Worm (Caenorhabditis elegans) whole organism, young adult: Measurements from ENCODE around the gene C42D8.9.
A peak's percentile ranks its signal among the peaks of the same experiment; 100 is the strongest.

Source experiments
- C06A6.2 ChIP-seq: fragments of 200-800 bp; sonication (Bioruptor generic); conservative IDR thresholded peaks from 2 replicates; pipeline ENCODE4 v1.3.6; 2022; ENCODE audit warnings: missing genetic modification characterization, missing compliant biosample characterization
- F10E7.11 ChIP-seq: sonication (generic microtip); optimal IDR thresholded peaks from 2 replicates; lab custom pipeline; 2017; ENCODE audit warnings: mild to moderate bottlenecking, missing genetic modification characterization, moderate library complexity, missing compliant biosample characterization
- K11D2.4 ChIP-seq: fragments of 200-800 bp; sonication (Bioruptor generic); IDR thresholded peaks from 2 replicates; pipeline ENCODE4 v1.3.6; 2022; ENCODE audit warnings: missing genetic modification reagents, missing genetic modification characterization, missing compliant biosample characterization
- T26A5.8 ChIP-seq: sonication (generic microtip); optimal IDR thresholded peaks from 2 replicates; lab custom pipeline; 2016; ENCODE audit warnings: missing genetic modification characterization, missing compliant biosample characterization
- Y53F4B.3 ChIP-seq: fragments of 200-800 bp; sonication (Bioruptor generic); IDR thresholded peaks from 2 replicates; pipeline ENCODE4 v1.3.6; 2022; ENCODE audit warnings: missing genetic modification reagents, missing genetic modification characterization, missing compliant biosample characterization
- Y56A3A.18 ChIP-seq: fragments of 200-800 bp; sonication (Bioruptor generic); IDR thresholded peaks from 2 replicates; pipeline ENCODE4 v1.3.6; 2022; ENCODE audit warnings: missing genetic modification reagents, missing genetic modification characterization, missing compliant biosample characterization
- Y67H2A.10 ChIP-seq: fragments of 200-800 bp; sonication (Bioruptor generic); conservative IDR thresholded peaks from 2 replicates; pipeline ENCODE4 v1.3.6; 2022; ENCODE audit warnings: missing genetic modification reagents, missing genetic modification characterization, missing compliant biosample characterization
- aptf-3 ChIP-seq: fragments of 200-800 bp; sonication (Bioruptor generic); IDR thresholded peaks from 2 replicates; pipeline ENCODE4 v1.3.6; 2022; ENCODE audit warnings: missing genetic modification characterization, missing compliant biosample characterization
- attf-3 ChIP-seq: fragments of 200-800 bp; sonication (Bioruptor generic); conservative IDR thresholded peaks from 2 replicates; pipeline ENCODE4 v1.3.6; 2022; ENCODE audit warnings: missing genetic modification reagents, missing genetic modification characterization, missing compliant biosample characterization
- attf-5 ChIP-seq: fragments of 200-800 bp; sonication (Bioruptor generic); optimal IDR thresholded peaks from 2 replicates; lab custom pipeline; 2018; ENCODE audit warnings: mild to moderate bottlenecking, missing genetic modification characterization, missing compliant biosample characterization
- bed-1 ChIP-seq: fragments of 200-800 bp; sonication (Bioruptor generic); IDR thresholded peaks from 2 replicates; pipeline ENCODE4 v1.3.6; 2022; ENCODE audit warnings: missing genetic modification reagents, missing genetic modification characterization, missing compliant biosample characterization
- bed-2 ChIP-seq: fragments of 200-800 bp; sonication (Bioruptor generic); IDR thresholded peaks from 2 replicates; pipeline ENCODE4 v1.3.6; 2022; ENCODE audit warnings: missing genetic modification reagents, missing genetic modification characterization, missing compliant biosample characterization
- ccch-3 ChIP-seq: fragments of 200-800 bp; sonication (Bioruptor generic); optimal IDR thresholded peaks from 2 replicates; lab custom pipeline; 2018; ENCODE audit warnings: mild to moderate bottlenecking, missing genetic modification characterization, missing compliant biosample characterization
- ceh-100 ChIP-seq: fragments of 200-800 bp; sonication (Bioruptor generic); IDR thresholded peaks from 2 replicates; pipeline ENCODE4 v1.3.6; 2022; ENCODE audit warnings: missing genetic modification reagents, missing genetic modification characterization, missing compliant biosample characterization
- ceh-91 ChIP-seq: fragments of 200-800 bp; sonication (Bioruptor generic); IDR thresholded peaks from 2 replicates; pipeline ENCODE4 v1.3.6; 2022; ENCODE audit warnings: missing genetic modification reagents, missing genetic modification characterization, missing compliant biosample characterization
- fkh-3 ChIP-seq: sonication (generic microtip); optimal IDR thresholded peaks from 2 replicates; lab custom pipeline; 2016; ENCODE audit warnings: mild to moderate bottlenecking, missing genetic modification characterization, missing compliant biosample characterization
- gei-17 ChIP-seq: fragments of 200-800 bp; sonication (Bioruptor generic); optimal IDR thresholded peaks from 2 replicates; lab custom pipeline; 2018; ENCODE audit warnings: mild to moderate bottlenecking, missing genetic modification characterization, missing compliant biosample characterization
- let-526 ChIP-seq: fragments of 200-800 bp; sonication (Bioruptor generic); IDR thresholded peaks from 2 replicates; pipeline ENCODE4 v1.3.6; 2022; ENCODE audit warnings: missing genetic modification reagents, missing genetic modification characterization, missing compliant biosample characterization
- lin-35 ChIP-seq, 3 experiments: fragments of 150-350 bp in 2 of 3; sonication (generic microtip) in 1 of 3; optimal IDR thresholded peaks; 2 replicates each; lab custom pipeline; 2014 to 2018; ENCODE audit warnings: missing biosample characterization in 3 of 3, missing genetic modification characterization in 3 of 3, missing genetic modification reagents in 3 of 3
- lin-40 ChIP-seq: sonication (generic microtip); optimal IDR thresholded peaks from 2 replicates; lab custom pipeline; 2016; ENCODE audit warnings: missing genetic modification characterization, mild to moderate bottlenecking, missing compliant biosample characterization, missing genotype, missing genetic modification reagents
- lir-1 ChIP-seq: fragments of 200-800 bp; sonication (Bioruptor generic); conservative IDR thresholded peaks from 2 replicates; pipeline ENCODE4 v1.3.6; 2022; ENCODE audit warnings: missing genetic modification reagents, missing genetic modification characterization, missing compliant biosample characterization
- lsl-1 ChIP-seq: fragments of 200-800 bp; sonication (Bioruptor generic); optimal IDR thresholded peaks from 2 replicates; lab custom pipeline; 2018; ENCODE audit warnings: mild to moderate bottlenecking, missing genetic modification characterization, moderate library complexity, missing compliant biosample characterization
- mel-28 ChIP-seq: sonication (generic microtip); optimal IDR thresholded peaks from 2 replicates; lab custom pipeline; 2016; ENCODE audit warnings: borderline replicate concordance, mild to moderate bottlenecking, missing genetic modification characterization, missing compliant biosample characterization
- mxl-1 ChIP-seq: sonication (generic microtip); optimal IDR thresholded peaks from 2 replicates; lab custom pipeline; 2016; ENCODE audit warnings: missing genetic modification characterization, missing compliant biosample characterization
- nfyb-1 ChIP-seq: fragments of 200-800 bp; sonication (Bioruptor generic); IDR thresholded peaks from 2 replicates; pipeline ENCODE4 v1.3.6; 2022; ENCODE audit warnings: missing genetic modification reagents, missing genetic modification characterization, missing compliant biosample characterization
- nhr-120 ChIP-seq: fragments of 200-800 bp; sonication (Bioruptor generic); IDR thresholded peaks from 2 replicates; pipeline ENCODE4 v1.3.6; 2022; ENCODE audit warnings: missing genetic modification characterization, missing compliant biosample characterization
- nhr-179 ChIP-seq: sonication (generic microtip); optimal IDR thresholded peaks from 2 replicates; lab custom pipeline; 2016; ENCODE audit warnings: mild to moderate bottlenecking, missing genetic modification characterization, missing compliant biosample characterization
- nhr-27 ChIP-seq: fragments of 200-800 bp; sonication (Bioruptor generic); optimal IDR thresholded peaks from 2 replicates; lab custom pipeline; 2018; ENCODE audit warnings: mild to moderate bottlenecking, missing genetic modification characterization, moderate library complexity, missing compliant biosample characterization
- nhr-90 ChIP-seq: sonication (generic microtip); optimal IDR thresholded peaks from 2 replicates; lab custom pipeline; 2016; ENCODE audit warnings: missing genotype, mild to moderate bottlenecking, missing genetic modification characterization, missing compliant biosample characterization
- pha-4 ChIP-seq: fragments of 150-350 bp; sonication (generic microtip); optimal IDR thresholded peaks from 2 replicates; lab custom pipeline; 2014; ENCODE audit warnings: missing biosample characterization, missing genetic modification reagents, missing genetic modification characterization
- rcor-1 ChIP-seq: fragments of 200-800 bp; sonication (Bioruptor generic); IDR thresholded peaks from 2 replicates; pipeline ENCODE4 v1.3.6; 2022; ENCODE audit warnings: missing genetic modification reagents, missing genetic modification characterization, missing compliant biosample characterization
- repo-1 ChIP-seq: sonication (generic microtip); optimal IDR thresholded peaks from 2 replicates; lab custom pipeline; 2017; ENCODE audit warnings: mild to moderate bottlenecking, missing genetic modification characterization, missing compliant biosample characterization
- rpc-1 ChIP-seq, 2 experiments: fragments of 150-350 bp in 1 of 2; sonication (generic microtip) in 1 of 2; optimal IDR thresholded peaks; 2 replicates each; lab custom pipeline; 2014 to 2018; ENCODE audit warnings: missing biosample characterization in 1 of 2, missing genetic modification characterization in 1 of 2, missing genetic modification reagents in 1 of 2, missing genotype in 1 of 2
- snpc-1.1 ChIP-seq: sonication (generic microtip); optimal IDR thresholded peaks from 2 replicates; lab custom pipeline; 2017; ENCODE audit warnings: missing genetic modification characterization, mild to moderate bottlenecking, missing compliant biosample characterization, antibody characterized with exemption, moderate library complexity, missing genotype, missing genetic modification reagents; ENCODE audit not compliant: insufficient read depth
- snpc-4 ChIP-seq, 5 experiments: fragments of 150-350 bp in 1 of 5; sonication (generic microtip) in 4 of 5; optimal IDR thresholded peaks; 2 replicates each; lab custom pipeline; 2014 to 2018; ENCODE audit warnings: missing genetic modification characterization in 5 of 5, missing biosample characterization in 3 of 5, antibody characterized with exemption in 2 of 5, mild to moderate bottlenecking in 2 of 5, missing compliant biosample characterization in 2 of 5, missing genotype in 2 of 5, moderate library complexity in 2 of 5, missing genetic modification reagents in 1 of 5
- unc-62 ChIP-seq: fragments of 150-350 bp; optimal IDR thresholded peaks from 2 replicates; lab custom pipeline; 2014; ENCODE audit warnings: missing biosample characterization, missing genetic modification reagents, missing genetic modification characterization
- xnd-1 ChIP-seq: sonication (generic microtip); optimal IDR thresholded peaks from 2 replicates; lab custom pipeline; 2016; ENCODE audit warnings: missing genotype, missing genetic modification reagents, missing genetic modification characterization, missing compliant biosample characterization
- zfh-2 ChIP-seq: fragments of 200-800 bp; sonication (Bioruptor generic); conservative IDR thresholded peaks from 2 replicates; pipeline ENCODE4 v1.3.6; 2022; ENCODE audit warnings: missing genetic modification reagents, missing genetic modification characterization, missing compliant biosample characterization
- ztf-6 ChIP-seq: fragments of 200-800 bp; sonication (Bioruptor generic); IDR thresholded peaks from 2 replicates; pipeline ENCODE4 v1.3.6; 2022; ENCODE audit warnings: missing genetic modification reagents, missing genetic modification characterization, missing compliant biosample characterization

C42D8.9 gene

ce11 chrX:5085465-5085864 lies 21.4 kb downstream of the C42D8.9 start (continued):
- TF ChIP-seq mel-28 (tag; lab: Kevin White, UChicago) (no peak), unc-62 (no peak), Y67H2A.10 (GFP tag; lab: Robert Waterston, UW) (0 out of 2 replicates have a peak, but pooled peaks have one; percentile 12), bed-1 (GFP tag; lab: Robert Waterston, UW) (no peak), lir-1 (peak; percentile 61; the same call in 1 of the 2 replicates), Y56A3A.18 (GFP tag; lab: Robert Waterston, UW) (peak; percentile 61; the same call in 1 of the 2 replicates), nhr-90 (peak; percentile 89), lin-40 (tag; lab: Kevin White, UChicago) (peak; percentile 90), nfyb-1 (GFP tag; lab: Robert Waterston, UW) (peak; percentile 92)

DNA sequence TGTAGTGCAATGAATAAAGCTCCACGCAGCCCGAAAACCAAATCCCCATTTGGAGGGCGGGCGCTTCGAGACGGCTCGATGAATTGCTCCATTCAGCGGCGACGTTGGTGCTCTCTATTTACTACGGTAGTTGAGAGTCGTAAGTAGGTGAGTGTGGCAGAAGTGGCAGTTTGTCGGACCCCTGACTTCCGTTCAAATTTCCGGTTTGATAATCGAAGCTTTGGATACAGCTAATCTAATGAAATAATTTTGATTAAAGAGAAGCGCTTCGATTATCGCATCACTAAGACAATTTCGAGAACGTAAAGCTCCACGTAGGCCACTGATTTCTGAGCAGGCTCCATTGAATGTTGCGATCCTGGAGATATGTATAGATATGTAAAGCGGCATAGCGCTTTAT lies 22.3 kb downstream of the C42D8.9 start, which contains the start of gene ets-5:
Gene ets-5, minus strand, starts transcription at position 32 of the 400 bp plus-strand sequence.
- TF ChIP-seq let-526 (GFP tag; lab: Robert Waterston, UW) = 0 out of 2 replicates have a peak, but pooled peaks have one; percentile 28
- no peak for TF ChIP-seq xnd-1
- TF ChIP-seq F10E7.11 = no peak
- no peak for TF ChIP-seq rcor-1 (GFP tag; lab: Robert Waterston, UW)

DNA sequence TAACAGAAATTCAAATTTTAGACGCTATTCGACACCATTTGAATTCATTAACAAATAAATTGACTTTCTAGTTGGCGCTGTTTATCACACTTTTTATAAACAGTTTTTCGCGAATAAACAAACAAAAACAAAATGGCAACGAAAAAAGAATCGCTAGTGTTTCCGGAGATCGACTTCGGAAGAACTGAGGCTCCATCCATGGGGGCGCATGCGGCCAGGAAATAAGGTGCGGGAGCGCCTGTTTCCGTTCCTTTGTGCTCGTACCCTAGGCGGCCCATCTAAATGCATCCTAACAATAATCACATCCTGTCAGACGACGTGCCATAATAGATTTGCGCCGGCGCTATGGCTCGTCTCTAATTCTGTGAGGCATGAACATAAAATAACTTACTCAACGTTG lies 22.8 kb downstream of the C42D8.9 start:
- TF ChIP-seq gei-17 (no peak), zfh-2 (GFP tag; lab: Robert Waterston, UW) (0 out of 2 replicates have a peak, but pooled peaks have one; percentile 34)
- TF ChIP-seq, all 124 proteins: peak for 1

DNA sequence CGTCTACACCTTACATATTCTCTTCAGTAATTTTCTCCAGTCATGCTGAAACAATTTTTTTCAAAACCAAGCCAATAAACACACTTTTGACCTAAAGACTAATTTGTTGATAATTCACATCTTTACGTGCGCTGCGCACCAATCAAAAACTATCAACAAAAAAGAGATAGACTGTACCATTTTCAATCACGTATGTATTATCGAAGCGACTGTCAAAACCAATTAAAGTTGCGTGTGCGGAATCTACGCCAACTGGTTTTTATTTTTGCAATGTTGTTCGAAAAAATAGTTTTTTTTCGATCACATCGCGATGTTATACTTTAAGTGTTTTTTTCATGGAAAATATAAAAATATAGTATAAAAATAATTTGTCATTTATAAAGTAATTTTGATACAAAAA lies 27.5 kb downstream of the C42D8.9 start:
- TF ChIP-seq repo-1 (tag; lab: Kevin White, UChicago) = no peak
- 0 out of 2 replicates have a peak, but pooled peaks have one; percentile 25 for TF ChIP-seq K11D2.4 (GFP tag; lab: Robert Waterston, UW)
- TF ChIP-seq lin-40 (tag; lab: Kevin White, UChicago) = peak; percentile 8
- TF ChIP-seq nhr-27 (tag; lab: Kevin White, UChicago) = no peak
- TF ChIP-seq ccch-3 (GFP tag; lab: Kevin White, UChicago) = no peak

- TF ChIP-seq attf-3 (GFP tag; lab: Robert Waterston, UW) (no peak), C06A6.2 (GFP tag; lab: Robert Waterston, UW) (no peak; the same call in 1 of the 2 replicates), repo-1 (tag; lab: Kevin White, UChicago) (no peak), ceh-100 (GFP tag; lab: Robert Waterston, UW) (no peak), ztf-6 (GFP tag; lab: Robert Waterston, UW) (no peak), pha-4 (no peak), bed-2 (no peak), rpc-1 (optimal IDR thresholded peaks at IDR 0.05; lab: Kevin White, UChicago) (no peak), rpc-1 (tag; optimal IDR thresholded peaks at IDR 0.05; lab: Kevin White, UChicago) (no peak), nhr-120 (no peak), T26A5.8 (tag; lab: Kevin White, UChicago) (no peak), ceh-91 (GFP tag; lab: Robert Waterston, UW) (no peak), lsl-1 (no peak), nfyb-1 (GFP tag; lab: Robert Waterston, UW) (peak; percentile 40; the same call in 1 of the 2 replicates), ccch-3 (GFP tag; lab: Kevin White, UChicago) (no peak), K11D2.4 (GFP tag; lab: Robert Waterston, UW) (no peak), snpc-4 (GFP tag; optimal IDR thresholded peaks at IDR 0.05; lab: Kevin White, UChicago) (no peak), snpc-4 (tag; optimal IDR thresholded peaks at IDR 0.05; lab: Kevin White, UChicago) (peak in 1 of 4 experiments; percentile 13), snpc-1.1 (tag; lab: Kevin White, UChicago) (no peak), attf-5 (no peak), mxl-1 (no peak), F10E7.11 (no peak), aptf-3 (GFP tag; lab: Robert Waterston, UW) (no peak), lin-35 (GFP tag; optimal IDR thresholded peaks at IDR 0.05; lab: Kevin White, UChicago) (no peak), Y53F4B.3 (no peak), nhr-179 (tag; lab: Kevin White, UChicago) (no peak), fkh-3 (tag; lab: Kevin White, UChicago) (no peak)
These were observed 29.0 kb downstream of the C42D8.9 start, which contains the start of gene cal-5 for ce11 chrX:5077696-5078343. cal-5 (minus strand) TSS chrX:5077961.
